Worm (Caenorhabditis elegans) whole organism, L1 larva: ENCODE results near the gene dlst-1.

Experiments used
- ceh-82 ChIP-seq, 3 experiments: fragments of 150-350 bp in 1 of 3; sonication (generic microtip) in 2 of 3; optimal IDR thresholded peaks; 2 replicates each; lab custom pipeline; 2014 to 2017; ENCODE audit warnings: missing biosample characterization in 3 of 3, missing genetic modification characterization in 3 of 3
- efl-3 ChIP-seq: fragments of 200-800 bp; sonication (Bioruptor generic); optimal IDR thresholded peaks from 2 replicates; lab custom pipeline; 2018; ENCODE audit warnings: mild to moderate bottlenecking, missing genetic modification characterization, missing compliant biosample characterization
- jun-1 ChIP-seq: fragments of 150-350 bp; optimal IDR thresholded peaks from 2 replicates; lab custom pipeline; 2014; ENCODE audit warnings: missing biosample characterization, missing genetic modification reagents, missing genetic modification characterization
- mdl-1 ChIP-seq, 2 experiments: fragments of 150-350 bp; optimal IDR thresholded peaks; 2 replicates each; lab custom pipeline; 2014 to 2017; ENCODE audit warnings: missing biosample characterization in 2 of 2, missing genetic modification characterization in 2 of 2, inconsistent platforms in 1 of 2
- nhr-19 ChIP-seq: fragments of 200-800 bp; sonication (Bioruptor generic); conservative IDR thresholded peaks from 2 replicates; pipeline ENCODE4 v1.3.6; 2022; ENCODE audit warnings: missing genetic modification characterization, missing compliant biosample characterization
- nhr-84 ChIP-seq: sonication (generic microtip); optimal IDR thresholded peaks from 2 replicates; lab custom pipeline; 2017; ENCODE audit warnings: missing biosample characterization, missing genetic modification characterization
- skn-1 ChIP-seq: fragments of 150-350 bp; optimal IDR thresholded peaks from 2 replicates; lab custom pipeline; 2014; ENCODE audit warnings: missing biosample characterization, missing genetic modification characterization
- snpc-4 ChIP-seq: fragments of 150-350 bp; optimal IDR thresholded peaks from 2 replicates; lab custom pipeline; 2014; ENCODE audit warnings: missing biosample characterization, missing genetic modification characterization
- unc-62 ChIP-seq: fragments of 150-350 bp; optimal IDR thresholded peaks from 2 replicates; lab custom pipeline; 2014; ENCODE audit warnings: missing biosample characterization, missing genetic modification reagents, missing genetic modification characterization
- vab-15 ChIP-seq: sonication (generic microtip); optimal IDR thresholded peaks from 2 replicates; lab custom pipeline; 2017; ENCODE audit warnings: missing genotype, mild to moderate bottlenecking, missing genetic modification characterization, missing compliant biosample characterization
- xbp-1 ChIP-seq: sonication (generic microtip); optimal IDR thresholded peaks from 2 replicates; lab custom pipeline; 2016; ENCODE audit warnings: missing genetic modification characterization, missing compliant biosample characterization
- ztf-11 ChIP-seq, 2 experiments: sonication (generic microtip); optimal IDR thresholded peaks; 2 replicates each; lab custom pipeline; 2016 to 2017; ENCODE audit warnings: missing genetic modification characterization in 2 of 2, missing biosample characterization in 1 of 2, missing compliant biosample characterization in 1 of 2

DNA sequence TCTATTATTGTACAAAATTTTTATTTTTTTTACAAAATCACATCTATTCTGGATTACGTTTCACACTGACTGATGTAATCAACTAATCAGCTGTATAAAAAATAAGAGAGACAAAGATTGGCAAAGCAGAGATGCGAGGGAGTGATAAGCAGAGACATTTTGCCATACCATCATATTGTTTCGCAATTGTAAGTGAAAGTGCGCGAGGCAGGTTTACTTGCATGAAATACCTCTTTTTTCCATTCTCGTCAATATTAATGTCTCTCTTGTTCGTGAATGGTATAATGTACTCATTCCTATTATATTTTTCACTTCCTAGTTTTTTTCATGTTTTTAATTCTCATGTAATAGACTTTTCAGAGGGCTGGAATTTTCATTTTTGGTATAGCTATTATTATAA lies 28.0 kb upstream of the dlst-1 start:
- TF ChIP-seq xbp-1 (tag; lab: Kevin White, UChicago) (no peak), nhr-19 (GFP tag; lab: Robert Waterston, UW) (no peak), skn-1 (tag; lab: Kevin White, UChicago) (no peak), nhr-84 (tag; lab: Kevin White, UChicago) (no peak), mdl-1 (tag; optimal IDR thresholded peaks at IDR 0.05; lab: Kevin White, UChicago) (no peak), ztf-11 (tag; optimal IDR thresholded peaks at IDR 0.05; lab: Kevin White, UChicago) (no peak), unc-62 (no peak), ceh-82 (tag; optimal IDR thresholded peaks at IDR 0.05; lab: Kevin White, UChicago) (no peak), efl-3 (GFP tag; lab: Kevin White, UChicago) (no peak), vab-15 (no peak), snpc-4 (tag; lab: Kevin White, UChicago) (no peak), jun-1 (tag; lab: Kevin White, UChicago) (no peak)
